Worm (Caenorhabditis elegans): Measurements from ENCODE around the gene R193.1.

- TF ChIP-seq flt-1 (GFP tag; IDR thresholded peaks at IDR 0.05) (no peak), ets-7 (tag; optimal IDR thresholded peaks at IDR 0.05) (no peak), ama-1 (optimal IDR thresholded peaks at IDR 0.05) (no peak), aly-1 (tag; optimal IDR thresholded peaks at IDR 0.05) (no peak), sea-1 (GFP tag; conservative IDR thresholded peaks at IDR 0.05) (no peak), hmbx-1 (tag; optimal IDR thresholded peaks at IDR 0.05) (no peak), F13C5.2 (tag; optimal IDR thresholded peaks at IDR 0.05) (no peak)
Measured at ce11 chrX:1148438-1148837, 6.3 kb upstream of the R193.1 start, which contains the start of the genes R193.2 and R193.6.

All from whole organism, early embryonic.